Worm (Caenorhabditis elegans) whole organism, L1 larva: ENCODE results near the gene T16A1.2.

ENCODE experiments used
- aly-2 ChIP-seq: fragments of 150-350 bp; optimal IDR thresholded peaks from 2 replicates; lab custom pipeline; 2014; ENCODE audit warnings: missing biosample characterization, missing genetic modification characterization
- lin-39 ChIP-seq: fragments of 150-350 bp; optimal IDR thresholded peaks from 2 replicates; lab custom pipeline; 2014; ENCODE audit warnings: missing biosample characterization, missing genetic modification reagents, missing genetic modification characterization
- nhr-76 ChIP-seq: sonication (generic microtip); optimal IDR thresholded peaks from 2 replicates; lab custom pipeline; 2017; ENCODE audit warnings: missing biosample characterization, missing genetic modification characterization
- pqm-1 ChIP-seq: sonication (generic microtip); optimal IDR thresholded peaks from 3 replicates; lab custom pipeline; 2017; ENCODE audit warnings: missing biosample characterization, missing genetic modification characterization
- tbx-2 ChIP-seq: sonication (generic microtip); optimal IDR thresholded peaks from 2 replicates; lab custom pipeline; 2016; ENCODE audit warnings: missing genetic modification characterization, missing compliant biosample characterization
- zag-1 ChIP-seq: fragments of 150-350 bp; optimal IDR thresholded peaks from 2 replicates; lab custom pipeline; 2014; ENCODE audit warnings: missing biosample characterization, missing genetic modification characterization
- ztf-4 ChIP-seq: fragments of 150-350 bp; optimal IDR thresholded peaks from 2 replicates; lab custom pipeline; 2014; ENCODE audit warnings: missing biosample characterization, missing genetic modification characterization

DNA sequence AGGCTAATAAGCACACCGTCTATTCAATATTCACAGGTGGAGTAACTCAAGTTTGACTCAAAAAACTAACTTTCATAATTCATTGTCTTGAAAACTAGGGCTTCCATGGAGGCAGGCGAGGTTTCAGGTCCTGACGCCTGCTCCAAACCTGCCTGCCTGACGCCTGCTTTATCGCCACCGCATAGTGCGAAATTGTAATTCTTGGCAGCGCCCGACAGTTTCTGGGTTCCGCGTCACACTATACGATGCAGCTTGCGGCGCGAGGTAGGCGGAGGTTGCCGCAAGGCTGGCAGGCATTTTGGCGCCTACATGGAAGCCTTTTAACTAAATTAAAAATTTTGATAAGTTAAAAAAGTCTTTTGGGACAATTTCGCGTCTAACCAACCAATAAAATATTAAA lies 8.2 kb upstream of the T16A1.2 start:
- TF ChIP-seq tbx-2 (tag; lab: Kevin White, UChicago) (no peak), ztf-4 (no peak), nhr-76 (no peak), pqm-1 (no peak), zag-1 (no peak), lin-39 (no peak), aly-2 (no peak)
